Worm (Caenorhabditis elegans): ENCODE results near the gene Y53C12B.1.

ce11 chrII:9757651-9758282 lies 11.9 kb upstream of the Y53C12B.1 start, which contains the start of gene shk-1:
- TF ChIP-seq nhr-28 (tag; optimal IDR thresholded peaks at IDR 0.05), result no peak
- TF ChIP-seq lin-15B (tag; optimal IDR thresholded peaks at IDR 0.05), result no peak

Measured in whole organism, L3 larva.